Worm (Caenorhabditis elegans) whole organism, mixed stage, embryonic: ENCODE measurements around the gene F13H10.1.
"Not testable (repeated sequence)": the region's sequence is repeated elsewhere in the genome, so short reads cannot be mapped to it uniquely, and the experiment has no call there.

Source experiments
- bed-3 ChIP-seq: fragments of 200-800 bp; sonication (Bioruptor generic); optimal IDR thresholded peaks from 3 replicates; lab custom pipeline; 2018; ENCODE audit warnings: mild to moderate bottlenecking, missing genetic modification characterization, moderate library complexity, missing compliant biosample characterization
- blmp-1 ChIP-seq: fragments of 150-350 bp; optimal IDR thresholded peaks from 2 replicates; lab custom pipeline; 2014; ENCODE audit warnings: missing biosample characterization, missing genetic modification characterization
- ceh-39 ChIP-seq: fragments of 150-350 bp; optimal IDR thresholded peaks from 2 replicates; lab custom pipeline; 2014; ENCODE audit warnings: missing biosample characterization, missing genetic modification characterization
- ceh-43 ChIP-seq: fragments of 200-800 bp; sonication (Bioruptor generic); optimal IDR thresholded peaks from 2 replicates; lab custom pipeline; 2018; ENCODE audit warnings: mild to moderate bottlenecking, missing genetic modification characterization, moderate library complexity, missing compliant biosample characterization
- ceh-83 ChIP-seq: fragments of 200-800 bp; sonication (Bioruptor generic); optimal IDR thresholded peaks from 2 replicates; lab custom pipeline; 2018; ENCODE audit warnings: mild to moderate bottlenecking, missing genetic modification characterization, missing compliant biosample characterization
- ces-1 ChIP-seq: fragments of 150-350 bp; optimal IDR thresholded peaks from 2 replicates; lab custom pipeline; 2014; ENCODE audit warnings: missing biosample characterization, missing genetic modification reagents, missing genetic modification characterization
- cnd-1 ChIP-seq: fragments of 200-800 bp; sonication (Bioruptor generic); optimal IDR thresholded peaks from 2 replicates; lab custom pipeline; 2018; ENCODE audit warnings: mild to moderate bottlenecking, missing genetic modification characterization, missing compliant biosample characterization
- drap-1 ChIP-seq: fragments of 200-800 bp; sonication (Bioruptor generic); optimal IDR thresholded peaks from 3 replicates; lab custom pipeline; 2018; ENCODE audit warnings: mild to moderate bottlenecking, missing genetic modification characterization, missing compliant biosample characterization
- elt-1 ChIP-seq: sonication (generic microtip); optimal IDR thresholded peaks from 2 replicates; lab custom pipeline; 2017; ENCODE audit warnings: missing genetic modification characterization, mild to moderate bottlenecking, missing compliant biosample characterization, antibody characterized with exemption, moderate library complexity, borderline replicate concordance; ENCODE audit not compliant: insufficient read depth
- elt-3 ChIP-seq: fragments of 150-350 bp; optimal IDR thresholded peaks from 2 replicates; lab custom pipeline; 2014; ENCODE audit warnings: missing biosample characterization, missing genetic modification characterization
- flh-1 ChIP-seq: fragments of 200-800 bp; sonication (Bioruptor generic); optimal IDR thresholded peaks from 2 replicates; lab custom pipeline; 2018; ENCODE audit warnings: mild to moderate bottlenecking, missing genetic modification characterization, moderate library complexity, missing compliant biosample characterization
- ham-2 ChIP-seq: fragments of 200-800 bp; sonication (Bioruptor generic); optimal IDR thresholded peaks from 2 replicates; lab custom pipeline; 2018; ENCODE audit warnings: mild to moderate bottlenecking, missing genetic modification characterization, missing compliant biosample characterization
- hlh-1 ChIP-seq: fragments of 150-350 bp; optimal IDR thresholded peaks from 2 replicates; lab custom pipeline; 2014; ENCODE audit warnings: missing biosample characterization, missing genetic modification reagents, missing genetic modification characterization
- lin-13 ChIP-seq: fragments of 150-350 bp; optimal IDR thresholded peaks from 2 replicates; lab custom pipeline; 2014; ENCODE audit warnings: missing biosample characterization, missing genetic modification characterization
- lsy-2 ChIP-seq: fragments of 150-350 bp; optimal IDR thresholded peaks from 2 replicates; lab custom pipeline; 2014; ENCODE audit warnings: missing biosample characterization, missing genetic modification characterization
- mab-5 ChIP-seq: fragments of 150-350 bp; optimal IDR thresholded peaks from 2 replicates; lab custom pipeline; 2014; ENCODE audit warnings: missing biosample characterization, missing genetic modification characterization
- mep-1 ChIP-seq: fragments of 150-350 bp; optimal IDR thresholded peaks from 2 replicates; lab custom pipeline; 2017; ENCODE audit warnings: missing biosample characterization, missing genetic modification reagents, missing genetic modification characterization, inconsistent platforms
- mls-2 ChIP-seq: sonication (generic microtip); optimal IDR thresholded peaks from 2 replicates; lab custom pipeline; 2016; ENCODE audit warnings: mild to moderate bottlenecking, missing genetic modification characterization, moderate library complexity, missing compliant biosample characterization
- nhr-12 ChIP-seq: fragments of 150-350 bp; optimal IDR thresholded peaks from 2 replicates; lab custom pipeline; 2014; ENCODE audit warnings: missing biosample characterization, missing genetic modification characterization
- nhr-2 ChIP-seq: fragments of 150-350 bp; optimal IDR thresholded peaks from 2 replicates; lab custom pipeline; 2014; ENCODE audit warnings: missing biosample characterization, missing genetic modification characterization
- nhr-237 ChIP-seq: fragments of 150-350 bp; optimal IDR thresholded peaks from 2 replicates; lab custom pipeline; 2014; ENCODE audit warnings: missing biosample characterization, missing genetic modification characterization
- nhr-28 ChIP-seq: fragments of 150-350 bp; optimal IDR thresholded peaks from 2 replicates; lab custom pipeline; 2014; ENCODE audit warnings: missing biosample characterization, missing genetic modification characterization
- nhr-76 ChIP-seq: sonication (generic microtip); optimal IDR thresholded peaks from 2 replicates; lab custom pipeline; 2017; ENCODE audit warnings: missing biosample characterization, missing genetic modification characterization
- pha-4 ChIP-seq: fragments of 150-350 bp; optimal IDR thresholded peaks from 2 replicates; lab custom pipeline; 2018; ENCODE audit warnings: missing biosample characterization, missing genetic modification reagents, missing genetic modification characterization
- sem-2 ChIP-seq: fragments of 200-800 bp; sonication (Bioruptor generic); optimal IDR thresholded peaks from 2 replicates; lab custom pipeline; 2018; ENCODE audit warnings: mild to moderate bottlenecking, missing genetic modification characterization, missing compliant biosample characterization
- snpc-4 ChIP-seq: fragments of 150-350 bp; optimal IDR thresholded peaks from 2 replicates; lab custom pipeline; 2014; ENCODE audit warnings: missing biosample characterization, missing genetic modification characterization
- unc-120 ChIP-seq: sonication (generic microtip); optimal IDR thresholded peaks from 2 replicates; lab custom pipeline; 2017; ENCODE audit warnings: missing genetic modification characterization, missing compliant biosample characterization; ENCODE audit not compliant: poor library complexity, severe bottlenecking
- unc-39 ChIP-seq: fragments of 150-350 bp; optimal IDR thresholded peaks from 2 replicates; lab custom pipeline; 2014; ENCODE audit warnings: missing biosample characterization, missing genetic modification characterization
- unc-62 ChIP-seq: fragments of 150-350 bp; optimal IDR thresholded peaks from 2 replicates; lab custom pipeline; 2014; ENCODE audit warnings: missing biosample characterization, missing genetic modification reagents, missing genetic modification characterization
- ztf-11 ChIP-seq: fragments of 150-350 bp; optimal IDR thresholded peaks from 2 replicates; lab custom pipeline; 2014; ENCODE audit warnings: missing biosample characterization, missing genetic modification characterization

F13H10.1 gene

DNA sequence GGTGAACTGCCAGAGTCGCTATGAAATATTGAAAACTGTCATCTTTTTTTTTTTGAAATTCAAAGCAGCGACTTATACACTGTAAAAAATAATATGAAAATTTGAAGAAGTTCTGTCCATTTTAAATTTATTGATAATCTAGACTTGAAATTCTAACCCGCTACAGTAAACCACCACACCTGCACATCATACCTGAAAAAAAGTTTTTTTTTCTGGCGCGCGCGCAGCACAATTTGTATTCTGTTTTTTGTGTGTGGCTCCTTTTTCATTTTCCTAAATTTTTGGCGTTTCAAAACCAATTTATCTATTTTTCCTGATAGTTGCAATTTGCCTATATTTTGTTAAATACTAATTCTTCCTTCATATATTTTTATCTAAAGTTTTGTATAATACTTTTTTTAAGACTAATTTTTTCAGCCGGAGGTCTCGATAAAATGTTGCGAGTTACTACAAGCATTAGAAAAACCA, 18.8 kb upstream of the F13H10.1 start, which contains the start of gene cyb-2.1:
Gene cyb-2.1 (plus strand): TSS at position 418 of the 468 bp plus-strand sequence.
- TF ChIP-seq flh-1 (GFP tag; lab: Kevin White, UChicago) (no peak), snpc-4 (tag; lab: Kevin White, UChicago) (no peak), pha-4 (tag; lab: Kevin White, UChicago) (no peak), ceh-43 (GFP tag; lab: Kevin White, UChicago) (no peak), elt-1 (tag; lab: Kevin White, UChicago) (no peak), lin-13 (tag; lab: Kevin White, UChicago) (no peak), ham-2 (no peak), elt-3 (tag; lab: Kevin White, UChicago) (no peak), cnd-1 (no peak), mab-5 (tag; lab: Kevin White, UChicago) (no peak), hlh-1 (tag; lab: Kevin White, UChicago) (no peak), mep-1 (tag; lab: Kevin White, UChicago) (no peak), bed-3 (GFP tag; lab: Kevin White, UChicago) (no peak), ces-1 (GFP tag; lab: Kevin White, UChicago) (no peak), nhr-237 (tag; lab: Kevin White, UChicago) (no peak), ceh-39 (no peak), ceh-83 (no peak), lsy-2 (tag; lab: Kevin White, UChicago) (no peak), mls-2 (tag; lab: Kevin White, UChicago) (no peak)

DNA sequence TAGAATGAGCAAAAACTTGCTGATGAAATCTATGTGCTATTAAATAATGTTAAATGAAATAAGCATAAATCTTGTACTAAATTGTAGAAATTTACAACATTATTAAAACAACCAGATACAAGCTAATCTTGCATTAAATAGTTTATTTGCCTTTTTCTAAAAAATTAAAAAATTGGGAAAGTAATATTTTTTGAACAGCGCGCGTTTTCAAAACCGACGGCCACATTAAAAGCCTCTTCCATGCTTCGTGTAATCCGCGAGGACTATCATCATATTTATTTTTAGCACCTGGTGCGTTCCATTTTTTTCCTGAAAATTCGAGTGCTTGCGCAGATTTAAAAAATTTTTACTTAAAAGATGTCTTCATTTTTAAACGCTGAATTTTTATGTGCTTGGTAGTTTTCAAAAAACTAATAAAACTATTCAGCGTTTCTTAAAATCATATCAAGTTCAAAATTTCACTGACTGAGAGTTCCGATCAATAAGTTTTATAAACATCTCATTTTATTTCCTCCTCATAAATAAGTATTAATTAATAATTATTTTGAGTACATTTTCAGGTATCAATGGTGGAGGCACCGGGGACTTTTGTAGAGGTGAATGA, 16.9 kb upstream of the F13H10.1 start, which contains the start of gene Y43E12A.3:
Gene Y43E12A.3 (plus strand): TSS at position 554 of the 604 bp plus-strand sequence.
- TF ChIP-seq mep-1 (tag; lab: Kevin White, UChicago); cnd-1; ham-2: not testable (repeated sequence)

DNA sequence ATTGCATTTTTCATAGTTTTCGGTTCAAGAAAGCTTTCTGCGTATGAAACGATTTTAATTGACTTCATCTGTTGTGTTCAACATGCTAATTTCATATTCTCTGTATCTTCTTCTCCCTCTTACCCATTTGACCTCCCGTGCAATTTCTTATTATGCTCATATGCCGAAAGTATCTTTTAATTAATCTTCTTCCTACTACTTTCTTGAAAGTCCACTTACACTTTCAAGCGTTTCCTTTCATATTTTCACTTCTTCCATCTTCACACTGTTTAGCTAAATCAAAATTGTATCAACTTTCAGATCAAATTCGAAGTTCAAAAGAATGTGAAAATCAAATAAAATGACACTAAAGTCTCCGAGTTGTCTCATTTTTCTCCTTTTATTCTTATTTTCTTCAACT, 13.7 kb upstream of the F13H10.1 start, which contains the start of gene F13H10.5:
Gene F13H10.5 (plus strand): TSS at position 301 of the 400 bp plus-strand sequence.
- TF ChIP-seq nhr-2, result no peak
- no peak for TF ChIP-seq mep-1 (tag; lab: Kevin White, UChicago)
- TF ChIP-seq sem-2 (GFP tag; lab: Kevin White, UChicago), result no peak
- TF ChIP-seq unc-120 (tag; lab: Kevin White, UChicago), result no peak
- TF ChIP-seq blmp-1 (tag; lab: Kevin White, UChicago), result no peak
- no peak for TF ChIP-seq ceh-43 (GFP tag; lab: Kevin White, UChicago)
- no peak for TF ChIP-seq drap-1 (GFP tag; lab: Kevin White, UChicago)
- TF ChIP-seq ztf-11 (tag; lab: Kevin White, UChicago), result no peak
- no peak for TF ChIP-seq cnd-1

DNA sequence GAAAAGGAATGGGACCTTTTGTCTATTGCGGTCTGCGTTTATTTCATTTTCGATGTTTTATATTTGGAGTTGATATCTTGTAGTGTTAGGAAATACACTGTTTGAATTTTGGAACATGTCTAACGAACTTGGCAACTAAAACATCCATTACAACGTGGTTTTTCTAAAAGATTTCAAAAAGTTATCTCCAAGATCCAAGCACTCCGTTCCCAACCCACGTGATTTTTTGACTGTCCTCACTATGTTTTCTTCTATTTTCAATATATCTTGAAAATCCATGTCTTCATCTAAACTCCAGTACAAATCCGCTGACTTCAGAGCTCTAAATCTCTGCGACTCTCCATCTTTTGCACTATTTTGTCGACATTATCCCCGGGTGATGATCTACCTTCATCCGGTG, 2.8 kb upstream of the F13H10.1 start, which contains the start of gene F13H10.9:
Gene F13H10.9 (plus strand): TSS at position 301 of the 400 bp plus-strand sequence.
- no peak for TF ChIP-seq cnd-1
- no peak for TF ChIP-seq bed-3 (GFP tag; lab: Kevin White, UChicago)
- TF ChIP-seq flh-1 (GFP tag; lab: Kevin White, UChicago), result no peak
- no peak for TF ChIP-seq elt-3 (tag; lab: Kevin White, UChicago)
- no peak for TF ChIP-seq mls-2 (tag; lab: Kevin White, UChicago)
- TF ChIP-seq blmp-1 (tag; lab: Kevin White, UChicago), result no peak

DNA sequence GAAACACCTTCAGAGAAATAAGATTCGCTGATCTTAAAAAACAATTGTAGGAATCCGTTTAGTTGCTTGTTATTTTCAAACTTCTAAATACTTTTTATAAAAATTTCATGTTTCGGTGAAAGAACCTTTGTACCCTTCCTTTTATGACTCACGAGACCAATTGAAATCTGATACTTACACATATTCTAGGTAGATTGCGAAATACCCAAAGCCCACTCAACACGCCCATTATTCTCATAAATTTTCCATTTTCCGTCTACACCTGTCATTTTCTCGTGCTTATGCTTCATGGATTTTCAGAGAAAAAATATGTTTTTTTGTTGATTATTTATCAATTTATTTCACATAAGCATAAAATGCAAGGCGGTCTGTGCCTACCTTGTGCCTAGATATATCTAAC, 2.0 kb downstream of the F13H10.1 start:
- TF ChIP-seq nhr-76 (tag; lab: Kevin White, UChicago), result no peak
- TF ChIP-seq bed-3 (GFP tag; lab: Kevin White, UChicago), result no peak
- no peak for TF ChIP-seq nhr-12
- no peak for TF ChIP-seq unc-62 (GFP tag; lab: Kevin White, UChicago)
- TF ChIP-seq ceh-39, result no peak
- TF ChIP-seq ces-1 (GFP tag; lab: Kevin White, UChicago), result no peak
- no peak for TF ChIP-seq drap-1 (GFP tag; lab: Kevin White, UChicago)
- no peak for TF ChIP-seq nhr-28 (tag; lab: Kevin White, UChicago)
- no peak for TF ChIP-seq unc-120 (tag; lab: Kevin White, UChicago)
- no peak for TF ChIP-seq nhr-2
- no peak for TF ChIP-seq ham-2
- TF ChIP-seq mab-5 (tag; lab: Kevin White, UChicago), result no peak
- TF ChIP-seq snpc-4 (tag; lab: Kevin White, UChicago), result no peak
- no peak for TF ChIP-seq unc-39 (tag; lab: Kevin White, UChicago)
- no peak for TF ChIP-seq hlh-1 (tag; lab: Kevin White, UChicago)
- TF ChIP-seq ceh-83, result no peak
